Worm (Caenorhabditis elegans) whole organism, L4 larva: ENCODE results near the gene srg-33.

ENCODE experiments used
- F10B5.3 ChIP-seq: sonication (generic microtip); optimal IDR thresholded peaks from 2 replicates; lab custom pipeline; 2016; ENCODE audit warnings: mild to moderate bottlenecking, missing genetic modification characterization, missing compliant biosample characterization
- T26A8.4 ChIP-seq: fragments of 200-800 bp; sonication (Bioruptor generic); IDR thresholded peaks from 2 replicates; pipeline ENCODE4 v1.3.6; 2022; ENCODE audit warnings: missing genetic modification characterization, missing compliant biosample characterization
- ZK546.5 ChIP-seq, 2 experiments: sonication (generic microtip); optimal IDR thresholded peaks; 2 replicates each; lab custom pipeline; 2017; ENCODE audit warnings: missing biosample characterization in 2 of 2, missing genetic modification characterization in 2 of 2
- ceh-32 ChIP-seq: sonication (generic microtip); optimal IDR thresholded peaks from 2 replicates; lab custom pipeline; 2016; ENCODE audit warnings: mild to moderate bottlenecking, missing genetic modification characterization, missing compliant biosample characterization; ENCODE audit not compliant: poor library complexity
- ceh-44 ChIP-seq: fragments of 200-800 bp; sonication (Bioruptor generic); IDR thresholded peaks from 2 replicates; pipeline ENCODE4 v1.3.6; 2022; ENCODE audit warnings: missing genetic modification reagents, missing genetic modification characterization, missing compliant biosample characterization
- ceh-82 ChIP-seq: sonication (generic microtip); optimal IDR thresholded peaks from 2 replicates; lab custom pipeline; 2017; ENCODE audit warnings: missing biosample characterization, missing genetic modification characterization
- cey-2 ChIP-seq: sonication (generic microtip); optimal IDR thresholded peaks from 3 replicates; lab custom pipeline; 2017; ENCODE audit warnings: missing genetic modification characterization, mild to moderate bottlenecking, missing compliant biosample characterization, antibody characterized with exemption, borderline replicate concordance; ENCODE audit not compliant: insufficient read depth
- ctbp-1 ChIP-seq: fragments of 200-800 bp; sonication (Bioruptor generic); IDR thresholded peaks from 2 replicates; pipeline ENCODE4 v1.3.6; 2022; ENCODE audit warnings: missing genetic modification reagents, missing genetic modification characterization, missing compliant biosample characterization
- daf-12 ChIP-seq: fragments of 150-350 bp; optimal IDR thresholded peaks from 2 replicates; lab custom pipeline; 2014; ENCODE audit warnings: missing biosample characterization, missing genetic modification reagents, missing genetic modification characterization
- daf-16 ChIP-seq, 3 experiments: sonication (generic microtip); optimal IDR thresholded peaks; 2 replicates each; lab custom pipeline; 2016 to 2017; ENCODE audit warnings: missing genetic modification characterization in 3 of 3, missing genetic modification reagents in 3 of 3, mild to moderate bottlenecking in 2 of 3, missing compliant biosample characterization in 2 of 3, missing biosample characterization in 1 of 3, moderate library complexity in 1 of 3
- dmd-6 ChIP-seq: fragments of 200-800 bp; sonication (Bioruptor generic); IDR thresholded peaks from 2 replicates; pipeline ENCODE4 v1.3.6; 2022; ENCODE audit warnings: missing genetic modification reagents, missing genetic modification characterization, missing compliant biosample characterization
- dmd-8 ChIP-seq: fragments of 200-800 bp; sonication (Bioruptor generic); IDR thresholded peaks from 2 replicates; pipeline ENCODE4 v1.3.6; 2022; ENCODE audit warnings: missing genetic modification characterization, missing compliant biosample characterization
- dmd-9 ChIP-seq: fragments of 200-800 bp; sonication (Bioruptor generic); IDR thresholded peaks from 2 replicates; pipeline ENCODE4 v1.3.6; 2022; ENCODE audit warnings: missing genetic modification reagents, missing genetic modification characterization, missing compliant biosample characterization
- dve-1 ChIP-seq: sonication (generic microtip); optimal IDR thresholded peaks from 2 replicates; lab custom pipeline; 2017; ENCODE audit warnings: antibody characterized with exemption, mild to moderate bottlenecking, missing genetic modification characterization, missing compliant biosample characterization; ENCODE audit not compliant: insufficient read depth
- egl-27 ChIP-seq: sonication (generic microtip); optimal IDR thresholded peaks from 3 replicates; lab custom pipeline; 2017; ENCODE audit warnings: missing biosample characterization, missing genetic modification reagents, missing genetic modification characterization
- gei-8 ChIP-seq: fragments of 200-800 bp; sonication (Bioruptor generic); optimal IDR thresholded peaks from 2 replicates; lab custom pipeline; 2018; ENCODE audit warnings: mild to moderate bottlenecking, missing genetic modification characterization, missing compliant biosample characterization
- hlh-11 ChIP-seq: fragments of 200-800 bp; sonication (Bioruptor generic); optimal IDR thresholded peaks from 2 replicates; lab custom pipeline; 2018; ENCODE audit warnings: mild to moderate bottlenecking, missing genetic modification characterization, missing compliant biosample characterization
- hlh-30 ChIP-seq: sonication (generic microtip); optimal IDR thresholded peaks from 2 replicates; lab custom pipeline; 2017; ENCODE audit warnings: antibody characterized with exemption, mild to moderate bottlenecking, missing genetic modification characterization, missing compliant biosample characterization; ENCODE audit not compliant: insufficient read depth
- jun-1 ChIP-seq: fragments of 150-350 bp; optimal IDR thresholded peaks from 2 replicates; lab custom pipeline; 2014; ENCODE audit warnings: missing biosample characterization, missing genetic modification reagents, missing genetic modification characterization
- lim-7 ChIP-seq: fragments of 200-800 bp; sonication (Bioruptor generic); IDR thresholded peaks from 2 replicates; pipeline ENCODE4 v1.3.6; 2022; ENCODE audit warnings: missing genetic modification characterization, missing compliant biosample characterization
- lin-1 ChIP-seq: fragments of 200-800 bp; sonication (Bioruptor generic); IDR thresholded peaks from 2 replicates; pipeline ENCODE4 v1.3.6; 2022; ENCODE audit warnings: missing genetic modification reagents, missing genetic modification characterization, missing compliant biosample characterization
- lin-29 ChIP-seq: fragments of 200-800 bp; sonication (Bioruptor generic); IDR thresholded peaks from 2 replicates; pipeline ENCODE4 v1.3.6; 2022; ENCODE audit warnings: missing genetic modification reagents, missing genetic modification characterization, missing compliant biosample characterization
- lsy-2 ChIP-seq, 2 experiments: fragments of 150-350 bp in 1 of 2; sonication (generic microtip) in 1 of 2; optimal IDR thresholded peaks; 2 replicates each; lab custom pipeline; 2014 to 2017; ENCODE audit warnings: missing biosample characterization in 2 of 2, missing genetic modification characterization in 2 of 2
- mdt-29 ChIP-seq: fragments of 200-800 bp; sonication (Bioruptor generic); IDR thresholded peaks from 2 replicates; pipeline ENCODE4 v1.3.6; 2022; ENCODE audit warnings: missing genetic modification reagents, missing genetic modification characterization, missing compliant biosample characterization
- mep-1 ChIP-seq: fragments of 150-350 bp; sonication (generic microtip); optimal IDR thresholded peaks from 3 replicates; lab custom pipeline; 2014; ENCODE audit warnings: missing biosample characterization, missing genetic modification characterization
- mxl-3 ChIP-seq: fragments of 200-800 bp; sonication (Bioruptor generic); optimal IDR thresholded peaks from 2 replicates; lab custom pipeline; 2018; ENCODE audit warnings: mild to moderate bottlenecking, missing genetic modification characterization, missing compliant biosample characterization
- nhr-10 ChIP-seq: fragments of 150-350 bp; optimal IDR thresholded peaks from 2 replicates; lab custom pipeline; 2014; ENCODE audit warnings: missing biosample characterization, missing genetic modification characterization
- nhr-28 ChIP-seq: fragments of 150-350 bp; optimal IDR thresholded peaks from 2 replicates; lab custom pipeline; 2014; ENCODE audit warnings: missing biosample characterization, missing genetic modification characterization
- nhr-48 ChIP-seq: sonication (generic microtip); optimal IDR thresholded peaks from 2 replicates; lab custom pipeline; 2016; ENCODE audit warnings: mild to moderate bottlenecking, missing genetic modification characterization, missing compliant biosample characterization
- nhr-6 ChIP-seq: fragments of 150-350 bp; optimal IDR thresholded peaks from 2 replicates; lab custom pipeline; 2014; ENCODE audit warnings: missing biosample characterization, missing genetic modification characterization
- nhr-77 ChIP-seq: fragments of 150-350 bp; optimal IDR thresholded peaks from 2 replicates; lab custom pipeline; 2014; ENCODE audit warnings: missing biosample characterization, missing genetic modification characterization
- pha-4 ChIP-seq, 2 experiments: fragments of 150-350 bp in 1 of 2; fragments of 200-800 bp in 1 of 2; sonication (Bioruptor generic) in 1 of 2; IDR thresholded peaks in 1 of 2; optimal IDR thresholded peaks in 1 of 2; 2 replicates each; pipeline versions ENCODE4 v1.3.6 to Lab custom; 2014 to 2022; ENCODE audit warnings: missing genetic modification characterization in 2 of 2, missing genetic modification reagents in 2 of 2, missing biosample characterization in 1 of 2, missing compliant biosample characterization in 1 of 2
- php-3 ChIP-seq: fragments of 200-800 bp; sonication (Bioruptor generic); IDR thresholded peaks from 2 replicates; pipeline ENCODE4 v1.3.6; 2022; ENCODE audit warnings: missing genetic modification reagents, missing genetic modification characterization, missing compliant biosample characterization
- pqm-1 ChIP-seq: sonication (generic microtip); optimal IDR thresholded peaks from 2 replicates; lab custom pipeline; 2017; ENCODE audit warnings: missing biosample characterization, missing genetic modification characterization
- rbr-2 ChIP-seq: sonication (generic microtip); optimal IDR thresholded peaks from 2 replicates; lab custom pipeline; 2016; ENCODE audit warnings: missing genotype, missing genetic modification characterization, missing compliant biosample characterization
- set-16 ChIP-seq: fragments of 200-800 bp; sonication (Bioruptor generic); IDR thresholded peaks from 2 replicates; pipeline ENCODE4 v1.3.6; 2022; ENCODE audit warnings: missing genetic modification reagents, missing genetic modification characterization, missing compliant biosample characterization
- skn-1 ChIP-seq: fragments of 150-350 bp; optimal IDR thresholded peaks from 2 replicates; lab custom pipeline; 2014; ENCODE audit warnings: missing biosample characterization, missing genetic modification characterization
- snpc-4 ChIP-seq: fragments of 150-350 bp; optimal IDR thresholded peaks from 2 replicates; lab custom pipeline; 2014; ENCODE audit warnings: missing biosample characterization, missing genetic modification characterization
- spr-1 ChIP-seq: sonication (generic microtip); optimal IDR thresholded peaks from 2 replicates; lab custom pipeline; 2016; ENCODE audit warnings: mild to moderate bottlenecking, missing genetic modification characterization, missing compliant biosample characterization
- tag-97 ChIP-seq: fragments of 200-800 bp; sonication (Bioruptor generic); IDR thresholded peaks from 2 replicates; pipeline ENCODE4 v1.3.6; 2022; ENCODE audit warnings: missing genetic modification characterization, missing compliant biosample characterization
- unc-62 ChIP-seq, 3 experiments: fragments of 150-350 bp in 1 of 3; sonication (generic microtip); optimal IDR thresholded peaks in 2 of 3; peaks in 1 of 3; 1 replicate in 1 of 3; 2 replicates in 2 of 3; lab custom pipeline; 2014 to 2017; ENCODE audit warnings: missing biosample characterization in 3 of 3, missing genetic modification characterization in 3 of 3, missing genetic modification reagents in 3 of 3, missing genotype in 1 of 3
- zag-1 ChIP-seq: fragments of 150-350 bp; optimal IDR thresholded peaks from 2 replicates; lab custom pipeline; 2014; ENCODE audit warnings: missing biosample characterization, missing genetic modification characterization
- zfp-3 ChIP-seq: fragments of 200-800 bp; sonication (Bioruptor generic); conservative IDR thresholded peaks from 2 replicates; pipeline ENCODE4 v1.3.6; 2022; ENCODE audit warnings: missing genetic modification reagents, missing genetic modification characterization, missing compliant biosample characterization
- ztf-11 ChIP-seq: fragments of 150-350 bp; optimal IDR thresholded peaks from 2 replicates; lab custom pipeline; 2014; ENCODE audit warnings: missing biosample characterization, missing genetic modification characterization
- ztf-7 ChIP-seq: fragments of 150-350 bp; optimal IDR thresholded peaks from 2 replicates; lab custom pipeline; 2014; ENCODE audit warnings: missing biosample characterization, missing genetic modification characterization

The srg-33 gene

DNA sequence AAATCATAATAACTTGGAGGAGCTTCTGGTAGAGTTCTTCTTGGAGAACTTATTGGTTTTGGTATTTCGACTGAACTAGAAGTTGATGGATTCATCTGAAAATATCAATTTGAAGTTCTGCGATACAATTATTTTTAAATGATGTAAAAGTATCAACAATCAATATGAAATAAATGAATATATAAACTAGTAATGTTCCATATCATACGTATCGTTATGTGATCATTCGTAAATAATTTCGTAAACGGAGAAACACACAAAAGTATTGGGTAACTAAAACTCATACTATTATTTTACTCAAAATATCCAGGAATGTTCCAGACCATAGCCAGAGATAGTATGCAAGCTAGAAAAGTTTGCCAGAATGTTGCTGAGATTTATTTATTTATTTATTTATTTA is 14.5 kb downstream of the srg-33 start, which contains the start of gene W02D7.8:
TSS of gene W02D7.8 (minus strand) at position 101 of the 400 bp plus-strand sequence.
- TF ChIP-seq lim-7 = no peak
- TF ChIP-seq php-3 (GFP tag; lab: Robert Waterston, UW) = no peak
- TF ChIP-seq snpc-4 (tag; lab: Kevin White, UChicago) = no peak
- TF ChIP-seq zag-1 (tag; lab: Kevin White, UChicago) = no peak
- no peak for TF ChIP-seq tag-97 (GFP tag; lab: Robert Waterston, UW)
- no peak for TF ChIP-seq dmd-8
- TF ChIP-seq ceh-82 = no peak
- TF ChIP-seq ZK546.5 (tag; optimal IDR thresholded peaks at IDR 0.05; lab: Kevin White, UChicago) = no peak
- no peak for TF ChIP-seq nhr-6 (tag; lab: Kevin White, UChicago)
- no peak for TF ChIP-seq lsy-2 (tag; optimal IDR thresholded peaks at IDR 0.05; lab: Kevin White, UChicago)
- no peak for TF ChIP-seq ztf-11
- TF ChIP-seq lin-29 (GFP tag; lab: Robert Waterston, UW) = no peak
- no peak for TF ChIP-seq dmd-9 (GFP tag; lab: Robert Waterston, UW)
- TF ChIP-seq rbr-2 (tag; lab: Kevin White, UChicago) = no peak

ce11 chrV:8307013-8307412 is 15.1 kb downstream of the srg-33 start:
- TF ChIP-seq set-16 (GFP tag; lab: Robert Waterston, UW) (no peak), ceh-82 (no peak), nhr-77 (tag; lab: Kevin White, UChicago) (peak; percentile 33), mep-1 (tag; lab: Kevin White, UChicago) (no peak), lin-1 (GFP tag; lab: Robert Waterston, UW) (no peak), snpc-4 (tag; lab: Kevin White, UChicago) (no peak), dmd-6 (GFP tag; lab: Robert Waterston, UW) (peak; percentile 82), mxl-3 (peak; percentile 64), unc-62 (GFP tag; optimal IDR thresholded peaks at IDR 0.05 in 1 of 2; lab: Kevin White, UChicago) (peak in 1 of 2 experiments; percentile 90), unc-62 (tag; optimal IDR thresholded peaks at IDR 0.05; lab: Kevin White, UChicago) (no peak), jun-1 (tag; lab: Kevin White, UChicago) (no peak), zfp-3 (GFP tag; lab: Robert Waterston, UW) (no peak), pqm-1 (tag; lab: Kevin White, UChicago) (peak; percentile 63), spr-1 (tag; lab: Kevin White, UChicago) (no peak), daf-16 (GFP tag; optimal IDR thresholded peaks at IDR 0.05; lab: Kevin White, UChicago) (no peak), daf-16 (tag; optimal IDR thresholded peaks at IDR 0.05; lab: Kevin White, UChicago) (peak; percentile 55), T26A8.4 (no peak), ZK546.5 (tag; optimal IDR thresholded peaks at IDR 0.05; lab: Kevin White, UChicago) (no peak), ctbp-1 (GFP tag; lab: Robert Waterston, UW) (no peak), daf-12 (tag; lab: Kevin White, UChicago) (no peak), skn-1 (tag; lab: Kevin White, UChicago) (no peak), hlh-30 (tag; lab: Kevin White, UChicago) (peak; percentile 54), F10B5.3 (no peak), ceh-32 (tag; lab: Kevin White, UChicago) (no peak), ztf-7 (no peak), mdt-29 (GFP tag; lab: Robert Waterston, UW) (no peak), egl-27 (tag; lab: Kevin White, UChicago) (no peak), pha-4 (GFP tag; IDR thresholded peaks at IDR 0.05; lab: Robert Waterston, UW) (no peak), pha-4 (tag; optimal IDR thresholded peaks at IDR 0.05; lab: Kevin White, UChicago) (no peak), dve-1 (tag; lab: Kevin White, UChicago) (peak; percentile 65), nhr-10 (no peak), ceh-44 (GFP tag; lab: Robert Waterston, UW) (no peak), nhr-48 (tag; lab: Kevin White, UChicago) (no peak), hlh-11 (peak; percentile 65), cey-2 (no peak), nhr-28 (tag; lab: Kevin White, UChicago) (peak; percentile 60), gei-8 (GFP tag; lab: Kevin White, UChicago) (no peak)
- TF ChIP-seq, all 104 proteins: peak for 10
